Worm (Caenorhabditis elegans) whole organism, late embryonic: ENCODE measurements around the gene Y41C4A.18.
A peak's percentile ranks its signal among the peaks of the same experiment; 100 is the strongest.

Source experiments
- C08G9.2 ChIP-seq: sonication (generic microtip); optimal IDR thresholded peaks from 2 replicates; lab custom pipeline; 2016; ENCODE audit warnings: mild to moderate bottlenecking, missing genetic modification characterization, moderate library complexity, missing compliant biosample characterization
- C38D4.7 ChIP-seq: fragments of 200-800 bp; sonication (Bioruptor generic); optimal IDR thresholded peaks from 2 replicates; lab custom pipeline; 2018; ENCODE audit warnings: mild to moderate bottlenecking, missing genetic modification characterization, moderate library complexity, missing compliant biosample characterization
- F13H6.1 ChIP-seq: sonication (generic microtip); optimal IDR thresholded peaks from 2 replicates; lab custom pipeline; 2016; ENCODE audit warnings: missing genetic modification characterization, missing compliant biosample characterization
- K09A11.1 ChIP-seq: sonication (generic microtip); optimal IDR thresholded peaks from 2 replicates; lab custom pipeline; 2017; ENCODE audit warnings: antibody characterized with exemption, mild to moderate bottlenecking, missing genetic modification characterization, missing compliant biosample characterization; ENCODE audit not compliant: insufficient read depth
- T23F11.4 ChIP-seq: fragments of 200-800 bp; sonication (Bioruptor generic); optimal IDR thresholded peaks from 2 replicates; lab custom pipeline; 2018; ENCODE audit warnings: mild to moderate bottlenecking, missing genetic modification characterization, missing compliant biosample characterization
- ceh-18 ChIP-seq: sonication (generic microtip); optimal IDR thresholded peaks from 2 replicates; lab custom pipeline; 2016; ENCODE audit warnings: missing genetic modification characterization, missing compliant biosample characterization
- ceh-2 ChIP-seq: sonication (generic microtip); optimal IDR thresholded peaks from 2 replicates; lab custom pipeline; 2016; ENCODE audit warnings: missing genotype, missing genetic modification characterization, missing compliant biosample characterization
- ceh-22 ChIP-seq: sonication (generic microtip); optimal IDR thresholded peaks from 2 replicates; lab custom pipeline; 2017; ENCODE audit warnings: missing biosample characterization, missing genetic modification characterization
- ceh-30 ChIP-seq: fragments of 150-350 bp; optimal IDR thresholded peaks from 2 replicates; lab custom pipeline; 2014; ENCODE audit warnings: missing biosample characterization, missing genetic modification characterization
- ceh-31 ChIP-seq: sonication (generic microtip); optimal IDR thresholded peaks from 2 replicates; lab custom pipeline; 2016; ENCODE audit warnings: missing genetic modification characterization, missing compliant biosample characterization
- ceh-34 ChIP-seq: sonication (generic microtip); optimal IDR thresholded peaks from 2 replicates; lab custom pipeline; 2016; ENCODE audit warnings: mild to moderate bottlenecking, missing genetic modification characterization, missing compliant biosample characterization
- ceh-6 ChIP-seq: fragments of 200-800 bp; sonication (Bioruptor generic); optimal IDR thresholded peaks from 2 replicates; lab custom pipeline; 2018; ENCODE audit warnings: mild to moderate bottlenecking, missing genetic modification characterization, missing compliant biosample characterization
- ceh-9 ChIP-seq: sonication (generic microtip); optimal IDR thresholded peaks from 2 replicates; lab custom pipeline; 2016; ENCODE audit warnings: mild to moderate bottlenecking, missing genetic modification characterization, inconsistent platforms, missing compliant biosample characterization
- che-1 ChIP-seq: sonication (generic microtip); optimal IDR thresholded peaks from 2 replicates; lab custom pipeline; 2016; ENCODE audit warnings: mild to moderate bottlenecking, missing genetic modification characterization, missing compliant biosample characterization
- dmd-4 ChIP-seq: sonication (generic microtip); optimal IDR thresholded peaks from 2 replicates; lab custom pipeline; 2016; ENCODE audit warnings: borderline replicate concordance, missing genetic modification characterization, missing compliant biosample characterization
- dve-1 ChIP-seq: sonication (generic microtip); optimal IDR thresholded peaks from 2 replicates; lab custom pipeline; 2017; ENCODE audit warnings: antibody characterized with exemption, mild to moderate bottlenecking, missing genetic modification characterization, missing compliant biosample characterization
- elt-4 ChIP-seq: sonication (generic microtip); optimal IDR thresholded peaks from 2 replicates; lab custom pipeline; 2016; ENCODE audit warnings: missing genetic modification characterization, missing compliant biosample characterization
- eyg-1 ChIP-seq: sonication (generic microtip); optimal IDR thresholded peaks from 2 replicates; lab custom pipeline; 2016; ENCODE audit warnings: missing genotype, missing genetic modification characterization, missing compliant biosample characterization
- fkh-10 ChIP-seq: fragments of 150-350 bp; optimal IDR thresholded peaks from 2 replicates; lab custom pipeline; 2014; ENCODE audit warnings: missing biosample characterization, missing genetic modification reagents, missing genetic modification characterization
- fkh-6 ChIP-seq: sonication (generic microtip); optimal IDR thresholded peaks from 2 replicates; lab custom pipeline; 2016; ENCODE audit warnings: missing genetic modification characterization, missing compliant biosample characterization
- gmeb-2 ChIP-seq: sonication (generic microtip); optimal IDR thresholded peaks from 2 replicates; lab custom pipeline; 2016; ENCODE audit warnings: missing genetic modification characterization, inconsistent platforms, missing compliant biosample characterization
- hlh-13 ChIP-seq: fragments of 200-800 bp; sonication (Bioruptor generic); optimal IDR thresholded peaks from 2 replicates; lab custom pipeline; 2018; ENCODE audit warnings: mild to moderate bottlenecking, missing genetic modification characterization, missing compliant biosample characterization
- hlh-15 ChIP-seq: sonication (generic microtip); optimal IDR thresholded peaks from 2 replicates; lab custom pipeline; 2016; ENCODE audit warnings: missing genetic modification characterization, missing compliant biosample characterization
- hlh-30 ChIP-seq: sonication (generic microtip); optimal IDR thresholded peaks from 2 replicates; lab custom pipeline; 2017; ENCODE audit warnings: antibody characterized with exemption, missing genetic modification characterization, missing compliant biosample characterization; ENCODE audit not compliant: insufficient read depth
- hlh-8 ChIP-seq: sonication (generic microtip); optimal IDR thresholded peaks from 2 replicates; lab custom pipeline; 2016; ENCODE audit warnings: missing genotype, missing genetic modification characterization, missing compliant biosample characterization
- lim-6 ChIP-seq: sonication (generic microtip); optimal IDR thresholded peaks from 2 replicates; lab custom pipeline; 2016; ENCODE audit warnings: missing genetic modification characterization, missing compliant biosample characterization
- madf-2 ChIP-seq: sonication (generic microtip); optimal IDR thresholded peaks from 2 replicates; lab custom pipeline; 2017; ENCODE audit warnings: missing genetic modification characterization, missing compliant biosample characterization
- mec-3 ChIP-seq: sonication (generic microtip); optimal IDR thresholded peaks from 2 replicates; lab custom pipeline; 2016; ENCODE audit warnings: borderline replicate concordance, missing genetic modification characterization, missing compliant biosample characterization
- nfya-1 ChIP-seq: sonication (generic microtip); optimal IDR thresholded peaks from 2 replicates; lab custom pipeline; 2017; ENCODE audit warnings: missing genetic modification characterization, mild to moderate bottlenecking, missing compliant biosample characterization, antibody characterized with exemption, moderate library complexity
- nhr-11 ChIP-seq: fragments of 150-350 bp; optimal IDR thresholded peaks from 2 replicates; lab custom pipeline; 2014; ENCODE audit warnings: missing biosample characterization, missing genetic modification characterization
- nhr-232 ChIP-seq: sonication (generic microtip); optimal IDR thresholded peaks from 2 replicates; lab custom pipeline; 2016; ENCODE audit warnings: missing genetic modification characterization, missing compliant biosample characterization
- npax-4 ChIP-seq: sonication (generic microtip); optimal IDR thresholded peaks from 2 replicates; lab custom pipeline; 2016; ENCODE audit warnings: missing genetic modification characterization, missing compliant biosample characterization
- odd-2 ChIP-seq: sonication (generic microtip); optimal IDR thresholded peaks from 2 replicates; lab custom pipeline; 2017; ENCODE audit warnings: antibody characterized with exemption, mild to moderate bottlenecking, missing genetic modification characterization, missing compliant biosample characterization
- pat-9 ChIP-seq: fragments of 200-800 bp; sonication (Bioruptor generic); optimal IDR thresholded peaks from 2 replicates; lab custom pipeline; 2018; ENCODE audit warnings: mild to moderate bottlenecking, missing genetic modification characterization, moderate library complexity, missing compliant biosample characterization
- pax-1 ChIP-seq: fragments of 150-350 bp; optimal IDR thresholded peaks from 2 replicates; lab custom pipeline; 2014; ENCODE audit warnings: missing biosample characterization, missing genetic modification characterization
- pha-2 ChIP-seq: sonication (generic microtip); optimal IDR thresholded peaks from 2 replicates; lab custom pipeline; 2017; ENCODE audit warnings: mild to moderate bottlenecking, missing genetic modification characterization, missing compliant biosample characterization
- ref-2 ChIP-seq: sonication (generic microtip); optimal IDR thresholded peaks from 2 replicates; lab custom pipeline; 2016; ENCODE audit warnings: missing genetic modification characterization, missing compliant biosample characterization
- sox-2 ChIP-seq: fragments of 200-800 bp; sonication (Bioruptor generic); IDR thresholded peaks from 2 replicates; pipeline ENCODE4 v1.3.6; 2022; ENCODE audit warnings: missing genetic modification reagents, missing genetic modification characterization, missing compliant biosample characterization
- syd-9 ChIP-seq: sonication (generic microtip); optimal IDR thresholded peaks from 2 replicates; lab custom pipeline; 2016; ENCODE audit warnings: mild to moderate bottlenecking, missing genetic modification characterization, moderate library complexity, missing compliant biosample characterization
- tbx-2 ChIP-seq: sonication (generic microtip); optimal IDR thresholded peaks from 2 replicates; lab custom pipeline; 2016; ENCODE audit warnings: missing genetic modification characterization, missing compliant biosample characterization
- tbx-7 ChIP-seq: sonication (generic microtip); optimal IDR thresholded peaks from 2 replicates; lab custom pipeline; 2016; ENCODE audit warnings: missing genotype, missing genetic modification characterization, missing compliant biosample characterization
- ttx-3 ChIP-seq: sonication (generic microtip); optimal IDR thresholded peaks from 2 replicates; lab custom pipeline; 2016; ENCODE audit warnings: missing genetic modification reagents, missing genetic modification characterization, missing compliant biosample characterization
- unc-42 ChIP-seq: sonication (generic microtip); optimal IDR thresholded peaks from 2 replicates; lab custom pipeline; 2016; ENCODE audit warnings: missing genotype, missing genetic modification characterization, missing compliant biosample characterization
- unc-86 ChIP-seq: sonication (generic microtip); optimal IDR thresholded peaks from 2 replicates; lab custom pipeline; 2016; ENCODE audit warnings: missing genetic modification characterization, missing compliant biosample characterization
- zip-5 ChIP-seq: sonication (generic microtip); optimal IDR thresholded peaks from 2 replicates; lab custom pipeline; 2016; ENCODE audit warnings: missing genetic modification characterization, missing compliant biosample characterization

Y41C4A.18 gene

ce11 chrIII:11719400-11719875, 11.0 kb upstream of the Y41C4A.18 start, which contains the start of the genes elb-1 and Y41C4A.11:
Gene elb-1 (minus strand): TSS chrIII:11719450.
Gene Y41C4A.11 (plus strand): TSS chrIII:11719860.
- TF ChIP-seq tbx-7 (tag; lab: Kevin White, UChicago) (no peak), dmd-4 (no peak), K09A11.1 (tag; lab: Kevin White, UChicago) (no peak), unc-86 (tag; lab: Kevin White, UChicago) (no peak), T23F11.4 (no peak), hlh-30 (no peak), pax-1 (tag; lab: Kevin White, UChicago) (no peak), fkh-10 (GFP tag; lab: Kevin White, UChicago) (no peak), zip-5 (no peak), nhr-11 (tag; lab: Kevin White, UChicago) (no peak), hlh-15 (tag; lab: Kevin White, UChicago) (no peak), eyg-1 (no peak), odd-2 (tag; lab: Kevin White, UChicago) (no peak), lim-6 (tag; lab: Kevin White, UChicago) (no peak), dve-1 (tag; lab: Kevin White, UChicago) (no peak), unc-42 (tag; lab: Kevin White, UChicago) (no peak), hlh-13 (GFP tag; lab: Kevin White, UChicago) (no peak), ceh-30 (tag; lab: Kevin White, UChicago) (no peak), ceh-2 (tag; lab: Kevin White, UChicago) (no peak), ceh-22 (no peak), npax-4 (no peak), ref-2 (tag; lab: Kevin White, UChicago) (peak; percentile 4), syd-9 (no peak), mec-3 (tag; lab: Kevin White, UChicago) (no peak), che-1 (tag; lab: Kevin White, UChicago) (no peak), elt-4 (tag; lab: Kevin White, UChicago) (no peak), pat-9 (tag; lab: Kevin White, UChicago) (no peak), ceh-6 (GFP tag; lab: Kevin White, UChicago) (no peak), hlh-8 (tag; lab: Kevin White, UChicago) (no peak), ceh-34 (tag; lab: Kevin White, UChicago) (no peak), C38D4.7 (GFP tag; lab: Kevin White, UChicago) (no peak), ceh-18 (tag; lab: Kevin White, UChicago) (peak; percentile 27), ceh-31 (tag; lab: Kevin White, UChicago) (peak; percentile 48), sox-2 (no peak), nfya-1 (tag; lab: Kevin White, UChicago) (peak; percentile 55), gmeb-2 (no peak), tbx-2 (peak; percentile 15), C08G9.2 (tag; lab: Kevin White, UChicago) (peak; percentile 6), fkh-6 (tag; lab: Kevin White, UChicago) (no peak)

ce11 chrIII:11721405-11721804, 9.0 kb upstream of the Y41C4A.18 start, which contains the start of gene Y41C4A.32:
Gene Y41C4A.32 (plus strand): TSS chrIII:11721706.
- no peak for TF ChIP-seq ceh-9 (tag; lab: Kevin White, UChicago)
- TF ChIP-seq che-1 (tag; lab: Kevin White, UChicago): no peak
- no peak for TF ChIP-seq nhr-232 (tag; lab: Kevin White, UChicago)
- no peak for TF ChIP-seq pha-2 (tag; lab: Kevin White, UChicago)
- no peak for TF ChIP-seq unc-42 (tag; lab: Kevin White, UChicago)
- no peak for TF ChIP-seq ttx-3
- no peak for TF ChIP-seq madf-2 (tag; lab: Kevin White, UChicago)
- no peak for TF ChIP-seq syd-9
- no peak for TF ChIP-seq mec-3 (tag; lab: Kevin White, UChicago)
- no peak for TF ChIP-seq F13H6.1 (tag; lab: Kevin White, UChicago)
- TF ChIP-seq hlh-8 (tag; lab: Kevin White, UChicago): no peak
- TF ChIP-seq gmeb-2: no peak
- no peak for TF ChIP-seq C08G9.2 (tag; lab: Kevin White, UChicago)
- TF ChIP-seq elt-4 (tag; lab: Kevin White, UChicago): no peak
- no peak for TF ChIP-seq K09A11.1 (tag; lab: Kevin White, UChicago)
- TF ChIP-seq, all 69 proteins: peak for 0
